Worm (Caenorhabditis elegans): ENCODE results near the gene K05F6.12.

- TF ChIP-seq him-1 (tag; optimal IDR thresholded peaks at IDR 0.05) (no peak), dao-5 (tag; optimal IDR thresholded peaks at IDR 0.05) (no peak)
These were observed 8.4 kb upstream of the K05F6.12 start, which contains the start of gene fbxb-42 for ce11 chrII:1537321-1537720.

Measured in whole organism, L4/young adult.